Fruit fly (Drosophila melanogaster) whole organism, embryonic: Measurements from ENCODE around the gene CG6465.

Source experiments
- B-H1 ChIP-seq: fragments of 200-800 bp; sonication (Bioruptor generic); IDR thresholded peaks from 3 replicates; pipeline ENCODE4 v1.3.6; 2022; ENCODE audit warnings: missing biosample characterization, missing genetic modification characterization
- CG10267 ChIP-seq: fragments of 200-800 bp; sonication (Bioruptor generic); optimal IDR thresholded peaks from 2 replicates; lab custom pipeline; 2018; ENCODE audit warnings: missing biosample characterization, mild to moderate bottlenecking, missing genetic modification characterization, moderate library complexity
- CG12299 ChIP-seq: fragments of 200-800 bp; sonication (Bioruptor generic); optimal IDR thresholded peaks from 2 replicates; lab custom pipeline; 2018; ENCODE audit warnings: missing biosample characterization, mild to moderate bottlenecking, missing genetic modification characterization
- CG12391 ChIP-seq: fragments of 200-800 bp; sonication (Bioruptor generic); optimal IDR thresholded peaks from 3 replicates; lab custom pipeline; 2018; ENCODE audit warnings: missing biosample characterization, mild to moderate bottlenecking, missing genetic modification characterization, moderate library complexity
- CG12744 ChIP-seq: fragments of 200-800 bp; sonication (Bioruptor generic); optimal IDR thresholded peaks from 2 replicates; lab custom pipeline; 2016; ENCODE audit warnings: missing biosample characterization, missing genetic modification characterization
- CG13424 ChIP-seq: fragments of 200-800 bp; sonication (Bioruptor generic); optimal IDR thresholded peaks from 2 replicates; lab custom pipeline; 2019; ENCODE audit warnings: missing biosample characterization, mild to moderate bottlenecking, missing genetic modification characterization, moderate library complexity
- CG15601 ChIP-seq: fragments of 200-800 bp; sonication (Bioruptor generic); optimal IDR thresholded peaks from 3 replicates; lab custom pipeline; 2019; ENCODE audit warnings: missing biosample characterization, mild to moderate bottlenecking, missing genetic modification characterization, moderate library complexity
- CG1603 ChIP-seq: fragments of 200-800 bp; sonication (Bioruptor generic); optimal IDR thresholded peaks from 2 replicates; lab custom pipeline; 2019; ENCODE audit warnings: missing biosample characterization, mild to moderate bottlenecking, missing genetic modification characterization, moderate library complexity
- CG17912 ChIP-seq: fragments of 200-800 bp; sonication (Bioruptor generic); optimal IDR thresholded peaks from 2 replicates; lab custom pipeline; 2018; ENCODE audit warnings: missing biosample characterization, mild to moderate bottlenecking, missing genetic modification characterization
- CG18619 ChIP-seq: fragments of 200-800 bp; sonication (Bioruptor generic); optimal IDR thresholded peaks from 3 replicates; lab custom pipeline; 2017; ENCODE audit warnings: missing biosample characterization, mild to moderate bottlenecking, missing genetic modification characterization
- CG32532 ChIP-seq: fragments of 200-800 bp; sonication (Bioruptor generic); IDR thresholded peaks from 2 replicates; pipeline ENCODE4 v1.3.6; 2022; ENCODE audit warnings: missing biosample characterization, missing genetic modification characterization
- CG3838 ChIP-seq: fragments of 200-800 bp; sonication (Bioruptor generic); optimal IDR thresholded peaks from 3 replicates; lab custom pipeline; 2016; ENCODE audit warnings: missing biosample characterization, missing genetic modification characterization
- CG4328 ChIP-seq: fragments of 200-800 bp; sonication (Bioruptor generic); optimal IDR thresholded peaks from 3 replicates; lab custom pipeline; 2017; ENCODE audit warnings: missing biosample characterization, missing genetic modification reagents, missing genetic modification characterization
- CG4424 ChIP-seq: fragments of 200-800 bp; sonication (Bioruptor generic); optimal IDR thresholded peaks from 3 replicates; lab custom pipeline; 2016; ENCODE audit warnings: missing biosample characterization, missing genetic modification characterization
- CG4707 ChIP-seq: fragments of 200-800 bp; sonication (Bioruptor generic); optimal IDR thresholded peaks from 2 replicates; lab custom pipeline; 2018; ENCODE audit warnings: missing biosample characterization, mild to moderate bottlenecking, missing genetic modification characterization, moderate library complexity
- CTCF ChIP-seq: fragments of 200-800 bp; sonication (Bioruptor generic); optimal IDR thresholded peaks from 2 replicates; lab custom pipeline; 2017; ENCODE audit warnings: missing biosample characterization, mild to moderate bottlenecking, missing genetic modification characterization, moderate library complexity
- D ChIP-seq, 2 experiments: fragments of 200-800 bp in 1 of 2; fragments of >200 bp in 1 of 2; sonication (Bioruptor generic) in 1 of 2; optimal IDR thresholded peaks; 2 replicates in 1 of 2; 3 replicates in 1 of 2; lab custom pipeline; 2017; ENCODE audit warnings: mild to moderate bottlenecking in 1 of 2, missing biosample characterization in 1 of 2, missing genetic modification characterization in 1 of 2, missing genetic modification reagents in 1 of 2
- D19A ChIP-seq: fragments of 200-800 bp; optimal IDR thresholded peaks from 3 replicates; lab custom pipeline; 2019; ENCODE audit warnings: missing biosample characterization, mild to moderate bottlenecking, missing genetic modification characterization, moderate library complexity
- Deaf1 ChIP-seq: fragments of 200-800 bp; optimal IDR thresholded peaks from 3 replicates; lab custom pipeline; 2019; ENCODE audit warnings: missing biosample characterization, mild to moderate bottlenecking, missing genetic modification characterization, moderate library complexity
- Drgx ChIP-seq: fragments of 200-800 bp; sonication (Bioruptor generic); IDR thresholded peaks from 2 replicates; pipeline ENCODE4 v1.3.6; 2022; ENCODE audit warnings: missing biosample characterization, missing genetic modification characterization
- Elba2 ChIP-seq: fragments of 200-800 bp; sonication (Bioruptor generic); optimal IDR thresholded peaks from 3 replicates; lab custom pipeline; 2016; ENCODE audit warnings: missing biosample characterization, missing genetic modification characterization
- Gsc ChIP-seq: fragments of 200-800 bp; sonication (Bioruptor generic); IDR thresholded peaks from 2 replicates; pipeline ENCODE4 v1.3.6; 2022; ENCODE audit warnings: missing biosample characterization, missing genetic modification characterization
- Lhr ChIP-seq: fragments of 200-800 bp; sonication (Bioruptor generic); optimal IDR thresholded peaks from 3 replicates; lab custom pipeline; 2017; ENCODE audit warnings: mild to moderate bottlenecking, missing biosample characterization, missing genetic modification reagents, missing genetic modification characterization
- Usf ChIP-seq: fragments of 200-800 bp; sonication (Bioruptor generic); optimal IDR thresholded peaks from 2 replicates; lab custom pipeline; 2017; ENCODE audit warnings: missing genotype, missing biosample characterization, missing genetic modification characterization
- abd-A ChIP-seq: fragments of 200-800 bp; sonication (Bioruptor generic); optimal IDR thresholded peaks from 3 replicates; lab custom pipeline; 2019; ENCODE audit warnings: missing biosample characterization, mild to moderate bottlenecking, missing genetic modification characterization, moderate library complexity
- btn ChIP-seq: fragments of 200-800 bp; sonication (Bioruptor generic); optimal IDR thresholded peaks from 2 replicates; lab custom pipeline; 2016; ENCODE audit warnings: missing biosample characterization, missing genetic modification characterization
- cg ChIP-seq: fragments of 200-800 bp; sonication (Bioruptor generic); optimal IDR thresholded peaks from 3 replicates; lab custom pipeline; 2019; ENCODE audit warnings: missing biosample characterization, mild to moderate bottlenecking, missing genetic modification characterization, moderate library complexity
- crol ChIP-seq: fragments of 200-800 bp; sonication (Bioruptor generic); IDR thresholded peaks from 2 replicates; pipeline ENCODE4 v1.3.6; 2022; ENCODE audit warnings: missing biosample characterization, missing genetic modification characterization
- dpn ChIP-seq, 2 experiments: fragments of 200-800 bp; sonication (Bioruptor generic); optimal IDR thresholded peaks; 3 replicates each; lab custom pipeline; 2016; ENCODE audit warnings: missing biosample characterization in 2 of 2, missing genetic modification characterization in 2 of 2
- esg ChIP-seq: fragments of 200-800 bp; sonication (Bioruptor generic); conservative IDR thresholded peaks from 2 replicates; pipeline ENCODE4 v1.3.6; 2022; ENCODE audit warnings: missing biosample characterization, missing genetic modification characterization
- ewg ChIP-seq: fragments of 200-800 bp; sonication (Bioruptor generic); optimal IDR thresholded peaks from 3 replicates; lab custom pipeline; 2017; ENCODE audit warnings: mild to moderate bottlenecking, missing biosample characterization, missing genetic modification reagents, missing genetic modification characterization
- gsb ChIP-seq: fragments of 200-800 bp; sonication (Bioruptor generic); IDR thresholded peaks from 2 replicates; pipeline ENCODE4 v1.3.6; 2022; ENCODE audit warnings: missing biosample characterization, missing genetic modification characterization
- h ChIP-seq: fragments of >200 bp; optimal IDR thresholded peaks from 2 replicates; lab custom pipeline; 2017
- hkb ChIP-seq, 2 experiments: fragments of 200-800 bp in 1 of 2; fragments of >200 bp in 1 of 2; sonication (Bioruptor generic) in 1 of 2; IDR thresholded peaks in 1 of 2; optimal IDR thresholded peaks in 1 of 2; 2 replicates each; pipeline versions ENCODE4 v1.3.6 to Lab custom; 2017 to 2022; ENCODE audit warnings: missing biosample characterization in 1 of 2, missing genetic modification characterization in 1 of 2
- ind ChIP-seq: fragments of 200-800 bp; sonication (Bioruptor generic); optimal IDR thresholded peaks from 3 replicates; lab custom pipeline; 2016; ENCODE audit warnings: missing biosample characterization, missing genetic modification characterization
- kay ChIP-seq: fragments of 200-800 bp; sonication (Bioruptor generic); optimal IDR thresholded peaks from 2 replicates; lab custom pipeline; 2016; ENCODE audit warnings: missing biosample characterization, missing genetic modification characterization
- mam ChIP-seq: fragments of 200-800 bp; sonication (Bioruptor generic); optimal IDR thresholded peaks from 3 replicates; lab custom pipeline; 2016; ENCODE audit warnings: missing biosample characterization, missing genetic modification characterization
- nerfin-1 ChIP-seq: fragments of 200-800 bp; sonication (Bioruptor generic); optimal IDR thresholded peaks from 3 replicates; lab custom pipeline; 2019; ENCODE audit warnings: missing biosample characterization, mild to moderate bottlenecking, missing genetic modification characterization, moderate library complexity
- nerfin-2 ChIP-seq: fragments of 200-800 bp; sonication (Bioruptor generic); IDR thresholded peaks from 2 replicates; pipeline ENCODE4 v1.3.6; 2022; ENCODE audit warnings: missing biosample characterization, missing genetic modification characterization; ENCODE audit not compliant: partially characterized antibody
- pb ChIP-seq: fragments of 200-800 bp; sonication (Bioruptor generic); optimal IDR thresholded peaks from 3 replicates; lab custom pipeline; 2016; ENCODE audit warnings: missing biosample characterization, missing genetic modification characterization
- pfk ChIP-seq: fragments of 200-800 bp; sonication (Bioruptor generic); optimal IDR thresholded peaks from 2 replicates; lab custom pipeline; 2018; ENCODE audit warnings: missing biosample characterization, mild to moderate bottlenecking, missing genetic modification characterization, moderate library complexity
- slp2 ChIP-seq: fragments of 200-800 bp; sonication (Bioruptor generic); optimal IDR thresholded peaks from 2 replicates; lab custom pipeline; 2016; ENCODE audit warnings: missing biosample characterization, missing genetic modification characterization
- sob ChIP-seq: fragments of 200-800 bp; sonication (Bioruptor generic); IDR thresholded peaks from 2 replicates; pipeline ENCODE4 v1.3.6; 2022; ENCODE audit warnings: missing biosample characterization, missing genetic modification characterization
- vvl ChIP-seq: fragments of 200-800 bp; sonication (Bioruptor generic); IDR thresholded peaks from 2 replicates; pipeline ENCODE4 v1.3.6; 2022; ENCODE audit warnings: missing biosample characterization, missing genetic modification characterization

Gene CG6465

DNA sequence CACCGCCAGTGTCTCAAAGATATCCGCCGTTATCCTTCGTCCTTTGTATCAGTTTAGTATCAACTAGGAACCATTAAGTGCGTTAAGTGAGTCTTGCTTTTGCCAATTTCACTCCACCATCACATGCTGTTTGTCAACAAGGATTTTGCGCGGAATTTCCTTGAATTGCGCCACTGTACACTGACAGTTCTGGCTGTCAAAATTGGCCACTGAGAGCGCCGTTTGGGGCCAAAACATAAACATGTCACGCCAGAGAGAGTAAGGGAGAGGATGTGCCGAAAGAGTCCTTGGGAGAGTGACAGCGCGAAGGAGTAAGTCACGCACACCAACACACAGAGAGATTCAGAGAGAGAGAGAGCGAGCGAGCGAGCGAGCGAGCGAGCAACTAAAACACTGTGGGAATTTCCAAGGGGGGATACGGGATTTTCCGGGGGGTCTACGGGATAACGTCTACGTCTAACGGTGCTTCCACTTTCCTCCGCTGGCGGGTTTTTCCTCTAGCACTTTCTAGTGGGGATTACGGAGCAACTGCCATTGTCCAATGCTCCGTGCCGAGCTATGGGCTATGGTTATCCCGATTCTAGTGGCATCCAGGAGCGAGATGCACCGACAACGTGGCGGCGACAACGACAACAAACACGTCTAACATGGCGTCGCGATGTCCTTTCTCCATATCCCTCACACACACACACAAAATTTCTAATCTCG lies 38.3 kb downstream of the CG6465 start (continued):
- TF ChIP-seq Deaf1 (tag; lab: Kevin White, UChicago): peak; percentile 23
- no peak for TF ChIP-seq sob (GFP tag; lab: Robert Waterston, UW)
- no peak for TF ChIP-seq D19A (tag; lab: Kevin White, UChicago)
- TF ChIP-seq CG4328 (GFP tag; lab: Kevin White, UChicago): no peak
- TF ChIP-seq Usf (GFP tag; lab: Kevin White, UChicago): no peak
- TF ChIP-seq kay (GFP tag; lab: Kevin White, UChicago): no peak
- TF ChIP-seq CG4424 (GFP tag; lab: Kevin White, UChicago): no peak
- TF ChIP-seq nerfin-1 (tag; lab: Kevin White, UChicago): peak; percentile 45
- TF ChIP-seq pb (GFP tag; lab: Kevin White, UChicago): no peak
- no peak for TF ChIP-seq CG17912
- TF ChIP-seq CG4707 (GFP tag; lab: Kevin White, UChicago): peak; percentile 81
- TF ChIP-seq Gsc (GFP tag; lab: Robert Waterston, UW): no peak
- TF ChIP-seq CG12744 (GFP tag; lab: Kevin White, UChicago): no peak
- peak; percentile 59 for TF ChIP-seq crol (GFP tag; lab: Robert Waterston, UW)
- no peak for TF ChIP-seq CG3838 (GFP tag; lab: Kevin White, UChicago)
- TF ChIP-seq D (optimal IDR thresholded peaks at IDR 0.05; lab: Kevin White, UChicago): peak; percentile 35
- no peak for TF ChIP-seq D (GFP tag; optimal IDR thresholded peaks at IDR 0.05; lab: Kevin White, UChicago)
- no peak for TF ChIP-seq CG1603 (tag; lab: Kevin White, UChicago)
- TF ChIP-seq CG13424 (tag; lab: Kevin White, UChicago): no peak
- 0 out of 2 replicates have a peak, but pooled peaks have one; percentile 9 for TF ChIP-seq Drgx (GFP tag; lab: Robert Waterston, UW)
- TF ChIP-seq ewg (GFP tag; lab: Kevin White, UChicago): peak; percentile 31
- TF ChIP-seq pfk (GFP tag; lab: Kevin White, UChicago): no peak
- TF ChIP-seq cg (GFP tag; lab: Kevin White, UChicago): peak; percentile 9
- no peak for TF ChIP-seq CG12391
- TF ChIP-seq CG15601 (tag; lab: Kevin White, UChicago): no peak
- TF ChIP-seq CG12299 (tag; lab: Kevin White, UChicago): no peak
- no peak for TF ChIP-seq esg (GFP tag; lab: Robert Waterston, UW)
- no peak for TF ChIP-seq dpn (GFP tag; optimal IDR thresholded peaks at IDR 0.05; lab: Kevin White, UChicago)
- no peak for TF ChIP-seq vvl (GFP tag; lab: Robert Waterston, UW)
- no peak for TF ChIP-seq hkb (optimal IDR thresholded peaks at IDR 0.05; lab: Kevin White, UChicago)
- 0 out of 2 replicates have a peak, but pooled peaks have one; percentile 14 for TF ChIP-seq hkb (GFP tag; IDR thresholded peaks at IDR 0.05; lab: Robert Waterston, UW)
- no peak for TF ChIP-seq btn
- TF ChIP-seq Lhr (GFP tag; lab: Kevin White, UChicago): no peak
- TF ChIP-seq CG18619 (GFP tag; lab: Kevin White, UChicago): no peak
- no peak for TF ChIP-seq abd-A (tag; lab: Kevin White, UChicago)
- TF ChIP-seq nerfin-2: no peak
- TF ChIP-seq CG32532: no peak
- no peak for TF ChIP-seq ind (GFP tag; lab: Kevin White, UChicago)
- no peak for TF ChIP-seq B-H1
- TF ChIP-seq mam (GFP tag; lab: Kevin White, UChicago): no peak
- no peak for TF ChIP-seq h (lab: Kevin White, UChicago)
- no peak for TF ChIP-seq CTCF
- TF ChIP-seq Elba2 (GFP tag; lab: Kevin White, UChicago): no peak
- TF ChIP-seq CG10267 (tag; lab: Kevin White, UChicago): no peak
- no peak for TF ChIP-seq slp2 (GFP tag; lab: Kevin White, UChicago)
- no peak for TF ChIP-seq gsb
